Worm (Caenorhabditis elegans) whole organism, young adult: ENCODE data around the gene spig-3.
"Not testable (repeated sequence)": the region's sequence is repeated elsewhere in the genome, so short reads cannot be mapped to it uniquely, and the experiment has no call there.

Experiments
- B0019.2 ChIP-seq: fragments of 200-800 bp; sonication (Bioruptor generic); conservative IDR thresholded peaks from 2 replicates; pipeline ENCODE4 v1.3.6; 2022; ENCODE audit warnings: missing genetic modification reagents, missing genetic modification characterization, missing compliant biosample characterization
- C17E4.6 ChIP-seq: fragments of 200-800 bp; sonication (Bioruptor generic); IDR thresholded peaks from 2 replicates; pipeline ENCODE4 v1.3.6; 2022; ENCODE audit warnings: missing genetic modification reagents, missing genetic modification characterization, missing compliant biosample characterization
- D2030.7 ChIP-seq: fragments of 200-800 bp; sonication (Bioruptor generic); IDR thresholded peaks from 2 replicates; pipeline ENCODE4 v1.3.6; 2022; ENCODE audit warnings: missing genetic modification reagents, missing genetic modification characterization, missing compliant biosample characterization
- F33H1.4 ChIP-seq: fragments of 200-800 bp; sonication (Bioruptor generic); IDR thresholded peaks from 2 replicates; pipeline ENCODE4 v1.3.6; 2022; ENCODE audit warnings: missing genetic modification reagents, missing genetic modification characterization, missing compliant biosample characterization
- Y53F4B.3 ChIP-seq: fragments of 200-800 bp; sonication (Bioruptor generic); IDR thresholded peaks from 2 replicates; pipeline ENCODE4 v1.3.6; 2022; ENCODE audit warnings: missing genetic modification reagents, missing genetic modification characterization, missing compliant biosample characterization
- attf-5 ChIP-seq: fragments of 200-800 bp; sonication (Bioruptor generic); optimal IDR thresholded peaks from 2 replicates; lab custom pipeline; 2018; ENCODE audit warnings: mild to moderate bottlenecking, missing genetic modification characterization, missing compliant biosample characterization
- attf-6 ChIP-seq: fragments of 200-800 bp; sonication (Bioruptor generic); IDR thresholded peaks from 2 replicates; pipeline ENCODE4 v1.3.6; 2022; ENCODE audit warnings: missing genetic modification reagents, missing genetic modification characterization, missing compliant biosample characterization
- bed-1 ChIP-seq: fragments of 200-800 bp; sonication (Bioruptor generic); IDR thresholded peaks from 2 replicates; pipeline ENCODE4 v1.3.6; 2022; ENCODE audit warnings: missing genetic modification reagents, missing genetic modification characterization, missing compliant biosample characterization
- bed-2 ChIP-seq: fragments of 200-800 bp; sonication (Bioruptor generic); IDR thresholded peaks from 2 replicates; pipeline ENCODE4 v1.3.6; 2022; ENCODE audit warnings: missing genetic modification reagents, missing genetic modification characterization, missing compliant biosample characterization
- ccch-3 ChIP-seq: fragments of 200-800 bp; sonication (Bioruptor generic); optimal IDR thresholded peaks from 2 replicates; lab custom pipeline; 2018; ENCODE audit warnings: mild to moderate bottlenecking, missing genetic modification characterization, missing compliant biosample characterization
- ceh-27 ChIP-seq: fragments of 200-800 bp; sonication (Bioruptor generic); optimal IDR thresholded peaks from 2 replicates; lab custom pipeline; 2018; ENCODE audit warnings: mild to moderate bottlenecking, missing genetic modification characterization, moderate library complexity, missing compliant biosample characterization
- ceh-91 ChIP-seq: fragments of 200-800 bp; sonication (Bioruptor generic); IDR thresholded peaks from 2 replicates; pipeline ENCODE4 v1.3.6; 2022; ENCODE audit warnings: missing genetic modification reagents, missing genetic modification characterization, missing compliant biosample characterization
- die-1 ChIP-seq: sonication (generic microtip); optimal IDR thresholded peaks from 2 replicates; lab custom pipeline; 2016; ENCODE audit warnings: missing genotype, mild to moderate bottlenecking, missing genetic modification characterization, missing compliant biosample characterization
- dpff-1 ChIP-seq: sonication (generic microtip); optimal IDR thresholded peaks from 2 replicates; lab custom pipeline; 2017; ENCODE audit warnings: mild to moderate bottlenecking, missing genetic modification characterization, missing compliant biosample characterization
- dpl-1 ChIP-seq: fragments of 150-350 bp; optimal IDR thresholded peaks from 2 replicates; lab custom pipeline; 2014; ENCODE audit warnings: missing biosample characterization, missing genetic modification reagents, missing genetic modification characterization
- egrh-3 ChIP-seq: fragments of 200-800 bp; sonication (Bioruptor generic); IDR thresholded peaks from 2 replicates; pipeline ENCODE4 v1.3.6; 2022; ENCODE audit warnings: missing genetic modification reagents, missing genetic modification characterization, missing compliant biosample characterization
- him-1 ChIP-seq: sonication (generic microtip); optimal IDR thresholded peaks from 2 replicates; lab custom pipeline; 2016; ENCODE audit warnings: missing genotype, missing genetic modification reagents, missing genetic modification characterization, missing compliant biosample characterization
- hsf-1 ChIP-seq: fragments of 200-800 bp; sonication (Bioruptor generic); IDR thresholded peaks from 2 replicates; pipeline ENCODE4 v1.3.6; 2022; ENCODE audit warnings: missing genetic modification reagents, missing genetic modification characterization, missing compliant biosample characterization
- lin-26 ChIP-seq: fragments of 200-800 bp; sonication (Bioruptor generic); IDR thresholded peaks from 2 replicates; pipeline ENCODE4 v1.3.6; 2022; ENCODE audit warnings: missing genetic modification reagents, missing genetic modification characterization, missing compliant biosample characterization
- lsl-1 ChIP-seq: fragments of 200-800 bp; sonication (Bioruptor generic); optimal IDR thresholded peaks from 2 replicates; lab custom pipeline; 2018; ENCODE audit warnings: mild to moderate bottlenecking, missing genetic modification characterization, moderate library complexity, missing compliant biosample characterization
- madf-3 ChIP-seq: fragments of 200-800 bp; sonication (Bioruptor generic); IDR thresholded peaks from 2 replicates; pipeline ENCODE4 v1.3.6; 2022; ENCODE audit warnings: missing genetic modification reagents, missing genetic modification characterization, missing compliant biosample characterization
- madf-6 ChIP-seq: fragments of 200-800 bp; sonication (Bioruptor generic); IDR thresholded peaks from 2 replicates; pipeline ENCODE4 v1.3.6; 2022; ENCODE audit warnings: missing genetic modification reagents, missing genetic modification characterization, missing compliant biosample characterization
- madf-8 ChIP-seq: fragments of 200-800 bp; sonication (Bioruptor generic); conservative IDR thresholded peaks from 2 replicates; pipeline ENCODE4 v1.3.6; 2022; ENCODE audit warnings: missing genetic modification reagents, missing genetic modification characterization, missing compliant biosample characterization
- mcd-1 ChIP-seq: fragments of 200-800 bp; sonication (Bioruptor generic); IDR thresholded peaks from 2 replicates; pipeline ENCODE4 v1.3.6; 2022; ENCODE audit warnings: missing genetic modification reagents, missing genetic modification characterization, missing compliant biosample characterization
- mxl-1 ChIP-seq: sonication (generic microtip); optimal IDR thresholded peaks from 2 replicates; lab custom pipeline; 2016; ENCODE audit warnings: missing genetic modification characterization, missing compliant biosample characterization
- rcor-1 ChIP-seq: fragments of 200-800 bp; sonication (Bioruptor generic); IDR thresholded peaks from 2 replicates; pipeline ENCODE4 v1.3.6; 2022; ENCODE audit warnings: missing genetic modification reagents, missing genetic modification characterization, missing compliant biosample characterization
- sea-2 ChIP-seq: fragments of 200-800 bp; sonication (Bioruptor generic); IDR thresholded peaks from 2 replicates; pipeline ENCODE4 v1.3.6; 2022; ENCODE audit warnings: missing genetic modification characterization, missing compliant biosample characterization
- snpc-1.1 ChIP-seq: sonication (generic microtip); optimal IDR thresholded peaks from 2 replicates; lab custom pipeline; 2017; ENCODE audit warnings: missing genetic modification characterization, mild to moderate bottlenecking, missing compliant biosample characterization, antibody characterized with exemption, moderate library complexity, missing genotype, missing genetic modification reagents; ENCODE audit not compliant: insufficient read depth
- snpc-1.3 ChIP-seq: sonication (generic microtip); optimal IDR thresholded peaks from 2 replicates; lab custom pipeline; 2017; ENCODE audit warnings: missing genetic modification characterization, mild to moderate bottlenecking, missing compliant biosample characterization, antibody characterized with exemption, moderate library complexity, missing genotype, missing genetic modification reagents; ENCODE audit not compliant: insufficient read depth
- snpc-4 ChIP-seq, 5 experiments: fragments of 150-350 bp in 1 of 5; sonication (generic microtip) in 4 of 5; optimal IDR thresholded peaks; 2 replicates each; lab custom pipeline; 2014 to 2018; ENCODE audit warnings: missing genetic modification characterization in 5 of 5, missing biosample characterization in 3 of 5, antibody characterized with exemption in 2 of 5, mild to moderate bottlenecking in 2 of 5, missing compliant biosample characterization in 2 of 5, missing genotype in 2 of 5, moderate library complexity in 2 of 5, missing genetic modification reagents in 1 of 5
- tbp1 ChIP-seq: fragments of 200-800 bp; sonication (Bioruptor generic); optimal IDR thresholded peaks from 2 replicates; lab custom pipeline; 2018; ENCODE audit warnings: mild to moderate bottlenecking, missing genetic modification characterization, missing compliant biosample characterization
- unc-62 ChIP-seq: fragments of 150-350 bp; optimal IDR thresholded peaks from 2 replicates; lab custom pipeline; 2014; ENCODE audit warnings: missing biosample characterization, missing genetic modification reagents, missing genetic modification characterization
- xnd-1 ChIP-seq: sonication (generic microtip); optimal IDR thresholded peaks from 2 replicates; lab custom pipeline; 2016; ENCODE audit warnings: missing genotype, missing genetic modification reagents, missing genetic modification characterization, missing compliant biosample characterization
- ztf-18 ChIP-seq: sonication (generic microtip); optimal IDR thresholded peaks from 2 replicates; lab custom pipeline; 2016; ENCODE audit warnings: missing genotype, mild to moderate bottlenecking, missing genetic modification characterization, missing compliant biosample characterization

The spig-3 gene

DNA sequence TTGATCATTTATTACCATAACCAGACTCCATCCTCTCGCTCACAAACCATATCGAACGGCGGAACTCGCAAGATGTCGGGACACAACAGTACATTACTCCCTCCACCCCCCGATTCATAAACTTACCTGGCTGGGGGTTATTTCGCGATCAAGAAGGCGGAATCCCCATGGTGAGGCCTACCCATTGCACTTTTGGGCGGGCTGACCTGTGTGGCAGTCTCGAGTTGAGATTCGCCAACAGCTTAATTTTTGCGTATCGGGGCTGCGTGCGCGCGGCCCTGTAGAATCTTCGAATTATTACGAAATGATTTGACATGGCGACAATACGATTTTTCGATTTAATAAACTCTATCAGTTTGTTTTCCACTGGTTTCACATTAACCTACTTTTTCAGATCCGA lies 22.0 kb downstream of the spig-3 start:
- TF ChIP-seq snpc-1.3 (tag; lab: Kevin White, UChicago), result peak; percentile 43
- peak; percentile 78 for TF ChIP-seq snpc-4 (GFP tag; optimal IDR thresholded peaks at IDR 0.05; lab: Kevin White, UChicago)
- TF ChIP-seq snpc-4 (tag; optimal IDR thresholded peaks at IDR 0.05; lab: Kevin White, UChicago), result peak; percentile 68 to 93 (median 85)
- peak; percentile 52 for TF ChIP-seq mcd-1 (GFP tag; lab: Robert Waterston, UW)
- peak; percentile 90 for TF ChIP-seq snpc-1.1
- 0 out of 2 replicates have a peak, but pooled peaks have one; percentile 19 for TF ChIP-seq B0019.2 (GFP tag; lab: Robert Waterston, UW)
- TF ChIP-seq tbp1 (GFP tag; lab: Kevin White, UChicago), result peak; percentile 51
- TF ChIP-seq D2030.7 (GFP tag; lab: Robert Waterston, UW), result peak; percentile 48
- TF ChIP-seq lin-26, result peak; percentile 53; the same call in 1 of the 2 replicates
- TF ChIP-seq lsl-1 (GFP tag; lab: Kevin White, UChicago), result peak; percentile 19
- peak; percentile 55 for TF ChIP-seq madf-6
- peak; percentile 87 for TF ChIP-seq him-1
- peak; percentile 87; the same call in 1 of the 2 replicates for TF ChIP-seq attf-6 (GFP tag; lab: Robert Waterston, UW)
- peak; percentile 25; the same call in 1 of the 2 replicates for TF ChIP-seq F33H1.4
- TF ChIP-seq hsf-1 (GFP tag; lab: Robert Waterston, UW), result 0 out of 2 replicates have a peak, but pooled peaks have one; percentile 23

DNA sequence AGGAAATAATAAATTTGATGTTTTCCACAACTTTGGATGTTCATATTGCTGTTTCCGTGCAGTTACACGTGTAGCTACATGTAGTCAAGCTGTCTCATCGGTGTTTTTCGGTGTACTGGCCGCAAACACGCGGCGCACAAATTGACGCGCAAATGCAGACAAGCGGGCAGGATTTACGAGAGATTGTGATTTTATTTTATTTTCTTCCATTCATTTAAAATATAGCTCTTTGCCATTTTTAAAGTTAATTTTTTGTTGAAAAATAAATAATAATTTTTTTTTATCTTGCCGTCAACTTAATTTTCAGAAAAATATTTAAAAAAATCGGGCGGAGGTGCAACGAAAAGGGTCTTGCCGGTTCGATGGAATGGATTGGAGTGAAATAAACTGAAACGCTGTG lies 25.2 kb downstream of the spig-3 start, which contains the start of gene F40G12.7:
F40G12.7 (plus strand) TSS at position 301 of the 400 bp plus-strand sequence.
- not testable (repeated sequence) for TF ChIP-seq madf-3 (GFP tag; lab: Robert Waterston, UW); C17E4.6 (GFP tag; lab: Robert Waterston, UW); dpl-1 (GFP tag; lab: Kevin White, UChicago)
- TF ChIP-seq, all 124 proteins: peak for 0; not testable (repeated sequence) for 124

ce11 chrV:14273019-14273418 lies 26.4 kb downstream of the spig-3 start, which contains the start of gene F40G12.6:
Gene F40G12.6, minus strand, starts transcription at chrV:14273119.
- no peak for TF ChIP-seq bed-1 (GFP tag; lab: Robert Waterston, UW)
- no peak for TF ChIP-seq D2030.7 (GFP tag; lab: Robert Waterston, UW)
- no peak for TF ChIP-seq attf-6 (GFP tag; lab: Robert Waterston, UW)
- no peak for TF ChIP-seq dpff-1
- TF ChIP-seq mxl-1, result no peak
- no peak for TF ChIP-seq lin-26
- no peak for TF ChIP-seq ccch-3 (GFP tag; lab: Kevin White, UChicago)
- TF ChIP-seq ceh-27 (GFP tag; lab: Kevin White, UChicago), result no peak
- no peak for TF ChIP-seq madf-8
- no peak for TF ChIP-seq rcor-1 (GFP tag; lab: Robert Waterston, UW)

- TF ChIP-seq sea-2 (GFP tag; lab: Robert Waterston, UW) (no peak), die-1 (no peak), bed-2 (GFP tag; lab: Robert Waterston, UW) (no peak), egrh-3 (GFP tag; lab: Robert Waterston, UW) (no peak), ztf-18 (no peak), attf-5 (no peak), xnd-1 (tag; lab: Kevin White, UChicago) (no peak), F33H1.4 (no peak), Y53F4B.3 (GFP tag; lab: Robert Waterston, UW) (no peak), ceh-91 (GFP tag; lab: Robert Waterston, UW) (no peak), unc-62 (GFP tag; lab: Kevin White, UChicago) (no peak), lin-26 (no peak)
Observed at ce11 chrV:14270729-14271128, 28.7 kb downstream of the spig-3 start, which contains the start of gene F40G12.5. Gene F40G12.5, minus strand, starts transcription at chrV:14270829.
